Fruit fly (Drosophila melanogaster) whole organism, embryonic: ENCODE data around the gene CG43999.

Source experiments
- Abd-B ChIP-seq: fragments of 200-800 bp; sonication (Bioruptor generic); optimal IDR thresholded peaks from 2 replicates; lab custom pipeline; 2018; ENCODE audit warnings: missing biosample characterization, mild to moderate bottlenecking, missing genetic modification characterization, moderate library complexity
- Adf1 ChIP-seq: fragments of 200-800 bp; sonication (Bioruptor generic); IDR thresholded peaks from 2 replicates; pipeline ENCODE4 v1.3.6; 2022; ENCODE audit warnings: missing biosample characterization, missing genetic modification characterization
- Asciz ChIP-seq: fragments of 200-800 bp; sonication (Bioruptor generic); optimal IDR thresholded peaks from 2 replicates; lab custom pipeline; 2017; ENCODE audit warnings: missing biosample characterization, mild to moderate bottlenecking, missing genetic modification characterization, missing genetic modification reagents
- CG11398 ChIP-seq: fragments of 200-800 bp; sonication (Bioruptor generic); optimal IDR thresholded peaks from 2 replicates; lab custom pipeline; 2016; ENCODE audit warnings: missing biosample characterization, missing genetic modification characterization
- CG11695 ChIP-seq: fragments of 200-800 bp; sonication (Bioruptor generic); IDR thresholded peaks from 3 replicates; pipeline ENCODE4 v1.3.6; 2022; ENCODE audit warnings: missing biosample characterization, missing genetic modification characterization
- CG12219 ChIP-seq: fragments of 200-800 bp; sonication (Bioruptor generic); optimal IDR thresholded peaks from 3 replicates; lab custom pipeline; 2018; ENCODE audit warnings: missing biosample characterization, mild to moderate bottlenecking, missing genetic modification characterization
- CG14965 ChIP-seq: fragments of 200-800 bp; sonication (Bioruptor generic); optimal IDR thresholded peaks from 2 replicates; lab custom pipeline; 2016; ENCODE audit warnings: missing biosample characterization, missing genetic modification characterization, borderline replicate concordance
- CG15073 ChIP-seq: fragments of 200-800 bp; sonication (Bioruptor generic); optimal IDR thresholded peaks from 2 replicates; lab custom pipeline; 2016; ENCODE audit warnings: missing biosample characterization, missing genetic modification characterization
- CG1529 ChIP-seq: fragments of 200-800 bp; sonication (Bioruptor generic); optimal IDR thresholded peaks from 3 replicates; lab custom pipeline; 2018; ENCODE audit warnings: missing biosample characterization, missing genetic modification characterization
- CG34224 ChIP-seq: fragments of 200-800 bp; sonication (Bioruptor generic); IDR thresholded peaks from 3 replicates; pipeline ENCODE4 v1.3.6; 2022; ENCODE audit warnings: missing biosample characterization, missing genetic modification characterization; ENCODE audit not compliant: partially characterized antibody
- CG4617 ChIP-seq: fragments of 200-800 bp; sonication (Bioruptor generic); optimal IDR thresholded peaks from 3 replicates; lab custom pipeline; 2016; ENCODE audit warnings: missing biosample characterization, missing genetic modification characterization, borderline replicate concordance
- CG6254 ChIP-seq: fragments of 200-800 bp; sonication (Bioruptor generic); optimal IDR thresholded peaks from 3 replicates; lab custom pipeline; 2017; ENCODE audit warnings: mild to moderate bottlenecking, missing biosample characterization, missing genetic modification reagents, missing genetic modification characterization
- CG6654 ChIP-seq: fragments of 200-800 bp; sonication (Bioruptor generic); optimal IDR thresholded peaks from 2 replicates; lab custom pipeline; 2017; ENCODE audit warnings: missing biosample characterization, mild to moderate bottlenecking, missing genetic modification characterization
- CG6683 ChIP-seq: fragments of 200-800 bp; sonication (Bioruptor generic); optimal IDR thresholded peaks from 2 replicates; lab custom pipeline; 2017; ENCODE audit warnings: missing biosample characterization, mild to moderate bottlenecking, missing genetic modification characterization, missing genetic modification reagents
- CG7963 ChIP-seq: fragments of 200-800 bp; sonication (Bioruptor generic); IDR thresholded peaks from 3 replicates; pipeline ENCODE4 v1.3.6; 2022; ENCODE audit warnings: missing biosample characterization, missing genetic modification characterization; ENCODE audit not compliant: partially characterized antibody
- CG8765 ChIP-seq: fragments of 200-800 bp; sonication (Bioruptor generic); IDR thresholded peaks from 2 replicates; pipeline ENCODE4 v1.3.6; 2022; ENCODE audit warnings: missing biosample characterization, missing genetic modification characterization
- CoRest ChIP-seq: fragments of 200-800 bp; sonication (Bioruptor generic); optimal IDR thresholded peaks from 3 replicates; lab custom pipeline; 2018; ENCODE audit warnings: missing biosample characterization, mild to moderate bottlenecking, missing genetic modification characterization, moderate library complexity
- Dip2 ChIP-seq: fragments of 200-800 bp; sonication (Bioruptor generic); IDR thresholded peaks from 2 replicates; pipeline ENCODE4 v1.3.6; 2022; ENCODE audit warnings: missing biosample characterization, missing genetic modification characterization
- Fer1 ChIP-seq: fragments of 200-800 bp; sonication (Bioruptor generic); optimal IDR thresholded peaks from 2 replicates; lab custom pipeline; 2017; ENCODE audit warnings: missing biosample characterization, mild to moderate bottlenecking, missing genetic modification characterization
- HLH3B ChIP-seq: fragments of 200-800 bp; sonication (Bioruptor generic); IDR thresholded peaks from 2 replicates; pipeline ENCODE4 v1.3.6; 2022; ENCODE audit warnings: missing biosample characterization, missing genetic modification characterization
- HLH4C ChIP-seq: fragments of 200-800 bp; sonication (Bioruptor generic); IDR thresholded peaks from 3 replicates; pipeline ENCODE4 v1.3.6; 2022; ENCODE audit warnings: missing biosample characterization, missing genetic modification characterization; ENCODE audit not compliant: partially characterized antibody
- HmgD ChIP-seq: fragments of 200-800 bp; sonication (Bioruptor generic); optimal IDR thresholded peaks from 3 replicates; lab custom pipeline; 2016; ENCODE audit warnings: missing biosample characterization, missing genetic modification characterization
- Hmx ChIP-seq: fragments of 200-800 bp; sonication (Bioruptor generic); optimal IDR thresholded peaks from 2 replicates; lab custom pipeline; 2016; ENCODE audit warnings: missing biosample characterization, missing genetic modification characterization
- MBD-R2 ChIP-seq: fragments of 200-800 bp; sonication (Bioruptor generic); IDR thresholded peaks from 2 replicates; pipeline ENCODE4 v1.3.6; 2022; ENCODE audit warnings: missing biosample characterization, missing genetic modification characterization
- Med ChIP-seq: fragments of 200-800 bp; sonication (Bioruptor generic); peaks from one replicate; lab custom pipeline; 2016; ENCODE audit warnings: missing biosample characterization, missing genetic modification characterization, mild to moderate bottlenecking, inconsistent platforms, moderate library complexity
- Rfx ChIP-seq: fragments of 200-800 bp; sonication (Bioruptor generic); IDR thresholded peaks from 2 replicates; pipeline ENCODE4 v1.3.6; 2022; ENCODE audit warnings: missing biosample characterization, missing genetic modification characterization
- Ssrp ChIP-seq: fragments of 200-800 bp; sonication (Bioruptor generic); optimal IDR thresholded peaks from 2 replicates; lab custom pipeline; 2018; ENCODE audit warnings: missing biosample characterization, mild to moderate bottlenecking, missing genetic modification characterization, moderate library complexity
- Vsx1 ChIP-seq: fragments of 200-800 bp; sonication (Bioruptor generic); optimal IDR thresholded peaks from 2 replicates; lab custom pipeline; 2017; ENCODE audit warnings: missing biosample characterization, mild to moderate bottlenecking, missing genetic modification characterization, missing genetic modification reagents
- ash1 ChIP-seq: fragments of 200-800 bp; sonication (Bioruptor generic); optimal IDR thresholded peaks from 2 replicates; lab custom pipeline; 2018; ENCODE audit warnings: missing biosample characterization, mild to moderate bottlenecking, missing genetic modification characterization
- chif ChIP-seq, 2 experiments: fragments of 200-800 bp; sonication (Bioruptor generic); optimal IDR thresholded peaks; 3 replicates each; lab custom pipeline; 2016; ENCODE audit warnings: missing biosample characterization in 2 of 2, missing genetic modification characterization in 2 of 2
- crp ChIP-seq, 2 experiments: fragments of 200-800 bp; sonication (Bioruptor generic); optimal IDR thresholded peaks; 2 replicates in 1 of 2; 3 replicates in 1 of 2; lab custom pipeline; 2017; ENCODE audit warnings: missing biosample characterization in 2 of 2, missing genetic modification characterization in 2 of 2, mild to moderate bottlenecking in 1 of 2, moderate library complexity in 1 of 2
- cwo ChIP-seq: fragments of 200-800 bp; sonication (Bioruptor generic); optimal IDR thresholded peaks from 3 replicates; lab custom pipeline; 2017; ENCODE audit warnings: missing biosample characterization, missing genetic modification characterization, mild to moderate bottlenecking, moderate library complexity, missing genetic modification reagents
- fd64A ChIP-seq: fragments of 200-800 bp; sonication (Bioruptor generic); optimal IDR thresholded peaks from 3 replicates; lab custom pipeline; 2018; ENCODE audit warnings: missing biosample characterization, mild to moderate bottlenecking, missing genetic modification characterization
- gcm ChIP-seq: fragments of 200-800 bp; sonication (Bioruptor generic); optimal IDR thresholded peaks from 2 replicates; lab custom pipeline; 2019; ENCODE audit warnings: missing biosample characterization, mild to moderate bottlenecking, missing genetic modification characterization, moderate library complexity
- grn ChIP-seq: fragments of 200-800 bp; sonication (Bioruptor generic); optimal IDR thresholded peaks from 3 replicates; lab custom pipeline; 2017; ENCODE audit warnings: missing biosample characterization, missing genetic modification characterization
- gt ChIP-seq: fragments of 200-800 bp; sonication (Bioruptor generic); IDR thresholded peaks from 2 replicates; pipeline ENCODE4 v1.3.6; 2022; ENCODE audit warnings: missing biosample characterization, missing genetic modification characterization
- hb ChIP-seq: fragments of 200-800 bp; sonication (Bioruptor generic); IDR thresholded peaks from 3 replicates; pipeline ENCODE4 v1.3.6; 2022; ENCODE audit warnings: missing biosample characterization, missing genetic modification characterization; ENCODE audit not compliant: partially characterized antibody
- lmd ChIP-seq: fragments of 200-800 bp; sonication (Bioruptor generic); IDR thresholded peaks from 2 replicates; pipeline ENCODE4 v1.3.6; 2022; ENCODE audit warnings: missing biosample characterization, missing genetic modification characterization
- luna ChIP-seq: fragments of 200-800 bp; sonication (Bioruptor generic); optimal IDR thresholded peaks from 2 replicates; lab custom pipeline; 2016; ENCODE audit warnings: missing biosample characterization, missing genetic modification characterization
- maf-S ChIP-seq: fragments of 200-800 bp; sonication (Bioruptor generic); optimal IDR thresholded peaks from 2 replicates; lab custom pipeline; 2016; ENCODE audit warnings: missing biosample characterization, missing genetic modification characterization
- peb ChIP-seq: fragments of 200-800 bp; sonication (Bioruptor generic); IDR thresholded peaks from 2 replicates; pipeline ENCODE4 v1.3.6; 2022; ENCODE audit warnings: missing biosample characterization, missing genetic modification characterization
- pnt ChIP-seq: fragments of 200-800 bp; sonication (Bioruptor generic); optimal IDR thresholded peaks from 3 replicates; lab custom pipeline; 2016; ENCODE audit warnings: missing biosample characterization, missing genetic modification characterization
- pros ChIP-seq: fragments of 200-800 bp; sonication (Bioruptor generic); optimal IDR thresholded peaks from 3 replicates; lab custom pipeline; 2019; ENCODE audit warnings: missing biosample characterization, mild to moderate bottlenecking, missing genetic modification characterization, moderate library complexity
- psq ChIP-seq: fragments of 200-800 bp; sonication (Bioruptor generic); optimal IDR thresholded peaks from 2 replicates; lab custom pipeline; 2017; ENCODE audit warnings: missing biosample characterization, missing genetic modification characterization
- ranshi ChIP-seq: fragments of 200-800 bp; sonication (Bioruptor generic); IDR thresholded peaks from 2 replicates; pipeline ENCODE4 v1.3.6; 2022; ENCODE audit warnings: missing biosample characterization, missing genetic modification characterization
- ro ChIP-seq: fragments of 200-800 bp; sonication (Bioruptor generic); IDR thresholded peaks from 2 replicates; pipeline ENCODE4 v1.3.6; 2022; ENCODE audit warnings: missing biosample characterization, missing genetic modification characterization
- sob ChIP-seq: fragments of 200-800 bp; sonication (Bioruptor generic); IDR thresholded peaks from 2 replicates; pipeline ENCODE4 v1.3.6; 2022; ENCODE audit warnings: missing biosample characterization, missing genetic modification characterization
- tio ChIP-seq: fragments of 200-800 bp; sonication (Bioruptor generic); optimal IDR thresholded peaks from 2 replicates; lab custom pipeline; 2017; ENCODE audit warnings: missing biosample characterization, missing genetic modification characterization, inconsistent platforms
- toy ChIP-seq: fragments of 200-800 bp; sonication (Bioruptor generic); IDR thresholded peaks from 2 replicates; pipeline ENCODE4 v1.3.6; 2022; ENCODE audit warnings: missing biosample characterization, missing genetic modification characterization
- tx ChIP-seq: fragments of 200-800 bp; sonication (Bioruptor generic); optimal IDR thresholded peaks from 2 replicates; lab custom pipeline; 2016; ENCODE audit warnings: missing biosample characterization, missing genetic modification characterization
- zf30C ChIP-seq: fragments of 200-800 bp; sonication (Bioruptor generic); optimal IDR thresholded peaks from 3 replicates; lab custom pipeline; 2018; ENCODE audit warnings: missing biosample characterization, mild to moderate bottlenecking, missing genetic modification characterization

CG43999 gene

DNA sequence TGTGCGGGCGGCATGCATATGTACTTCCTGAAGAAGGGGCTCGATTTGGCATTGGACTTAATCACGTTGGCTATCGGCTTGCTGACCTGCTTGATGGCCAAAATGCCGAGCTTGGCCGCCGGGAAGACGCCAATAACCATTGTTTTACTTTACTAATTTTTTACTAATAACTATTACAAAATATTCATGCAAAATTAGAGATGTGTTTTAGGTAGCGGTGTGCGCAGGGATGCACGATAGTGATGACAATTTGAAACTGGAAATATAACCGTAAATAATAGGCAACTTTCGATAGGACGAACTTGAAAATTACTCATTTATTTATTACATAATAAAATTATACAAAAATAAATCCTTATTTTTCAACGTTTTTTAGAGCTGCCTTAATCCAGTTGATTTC is 1.4 kb downstream of the CG43999 start, which contains the start of gene CG13601 (continued):
- no peak for TF ChIP-seq CG6254 (GFP tag; lab: Kevin White, UChicago)
- peak; percentile 77 for TF ChIP-seq Med (GFP tag; lab: Kevin White, UChicago)
- peak; percentile 52 for TF ChIP-seq CG4617 (GFP tag; lab: Kevin White, UChicago)
- TF ChIP-seq HmgD = no peak
- no peak for TF ChIP-seq maf-S (GFP tag; lab: Kevin White, UChicago)
- TF ChIP-seq grn (GFP tag; lab: Kevin White, UChicago) = no peak
- TF ChIP-seq cwo (GFP tag; lab: Kevin White, UChicago) = no peak
- peak; percentile 80 for TF ChIP-seq MBD-R2 (GFP tag; lab: Robert Waterston, UW)
- no peak for TF ChIP-seq chif (GFP tag; optimal IDR thresholded peaks at IDR 0.05; lab: Kevin White, UChicago)
- TF ChIP-seq Asciz (GFP tag; lab: Kevin White, UChicago) = no peak
- TF ChIP-seq CG15073 (GFP tag; lab: Kevin White, UChicago) = no peak
- no peak for TF ChIP-seq ranshi
- no peak for TF ChIP-seq ash1
- no peak for TF ChIP-seq CG11695 (GFP tag; lab: Robert Waterston, UW)
- TF ChIP-seq toy = no peak
- TF ChIP-seq gcm (GFP tag; lab: Kevin White, UChicago) = peak; percentile 4
- no peak for TF ChIP-seq luna
- TF ChIP-seq Dip2 (GFP tag; lab: Robert Waterston, UW) = no peak
- no peak for TF ChIP-seq CG11398
- 0 out of 3 replicates have a peak, but pooled peaks have one; percentile 53 for TF ChIP-seq CG7963
- no peak for TF ChIP-seq crp (GFP tag; optimal IDR thresholded peaks at IDR 0.05; lab: Kevin White, UChicago)
- TF ChIP-seq hb = peak; percentile 79
- no peak for TF ChIP-seq Abd-B (GFP tag; lab: Kevin White, UChicago)
- TF ChIP-seq CG12219 = no peak
- no peak for TF ChIP-seq psq (GFP tag; lab: Kevin White, UChicago)
- no peak for TF ChIP-seq Vsx1 (GFP tag; lab: Kevin White, UChicago)
- no peak for TF ChIP-seq Fer1 (GFP tag; lab: Kevin White, UChicago)
- TF ChIP-seq tio (GFP tag; lab: Kevin White, UChicago) = no peak
- no peak for TF ChIP-seq CG14965
- no peak for TF ChIP-seq Adf1
- no peak for TF ChIP-seq CG8765
- peak; percentile 48; the same call in 1 of the 2 replicates for TF ChIP-seq lmd
- TF ChIP-seq Hmx (GFP tag; lab: Kevin White, UChicago) = no peak
- peak; percentile 83 for TF ChIP-seq CG34224 (GFP tag; lab: Robert Waterston, UW)
- no peak for TF ChIP-seq pros (GFP tag; lab: Kevin White, UChicago)
- TF ChIP-seq CG6683 = no peak
- no peak for TF ChIP-seq ro
- TF ChIP-seq gt (GFP tag; lab: Robert Waterston, UW) = no peak
- TF ChIP-seq fd64A = no peak
- TF ChIP-seq sob (GFP tag; lab: Robert Waterston, UW) = peak; percentile 20; the same call in 1 of the 2 replicates
- TF ChIP-seq pnt (GFP tag; lab: Kevin White, UChicago) = no peak
- no peak for TF ChIP-seq zf30C (GFP tag; lab: Kevin White, UChicago)
- TF ChIP-seq CG1529 = no peak
- TF ChIP-seq CG6654 (GFP tag; lab: Kevin White, UChicago) = no peak
- TF ChIP-seq HLH3B = peak; percentile 21; the same call in 1 of the 2 replicates
- peak; percentile 75 for TF ChIP-seq Rfx (GFP tag; lab: Robert Waterston, UW)
- TF ChIP-seq Ssrp (tag; lab: Kevin White, UChicago) = no peak
- no peak for TF ChIP-seq tx (GFP tag; lab: Kevin White, UChicago)
- TF ChIP-seq CoRest (tag; lab: Kevin White, UChicago) = peak; percentile 33
- peak; percentile 59; the same call in 2 of the 3 replicates for TF ChIP-seq HLH4C
- TF ChIP-seq peb (GFP tag; lab: Robert Waterston, UW) = no peak
